Worm (Caenorhabditis elegans) whole organism, late embryonic: ENCODE results near the gene ZK666.11.

Experiments
- F13H6.1 ChIP-seq: sonication (generic microtip); optimal IDR thresholded peaks from 2 replicates; lab custom pipeline; 2016; ENCODE audit warnings: missing genetic modification characterization, missing compliant biosample characterization
- K02D7.2 ChIP-seq: sonication (generic microtip); optimal IDR thresholded peaks from 2 replicates; lab custom pipeline; 2017; ENCODE audit warnings: mild to moderate bottlenecking, missing genetic modification characterization, missing compliant biosample characterization
- K09A11.1 ChIP-seq: sonication (generic microtip); optimal IDR thresholded peaks from 2 replicates; lab custom pipeline; 2017; ENCODE audit warnings: antibody characterized with exemption, mild to moderate bottlenecking, missing genetic modification characterization, missing compliant biosample characterization; ENCODE audit not compliant: insufficient read depth
- T23F11.4 ChIP-seq: fragments of 200-800 bp; sonication (Bioruptor generic); optimal IDR thresholded peaks from 2 replicates; lab custom pipeline; 2018; ENCODE audit warnings: mild to moderate bottlenecking, missing genetic modification characterization, missing compliant biosample characterization
- ceh-19 ChIP-seq: fragments of 200-800 bp; sonication (Bioruptor generic); optimal IDR thresholded peaks from 2 replicates; lab custom pipeline; 2018; ENCODE audit warnings: mild to moderate bottlenecking, missing genetic modification characterization, missing compliant biosample characterization
- ceh-2 ChIP-seq: sonication (generic microtip); optimal IDR thresholded peaks from 2 replicates; lab custom pipeline; 2016; ENCODE audit warnings: missing genotype, missing genetic modification characterization, missing compliant biosample characterization
- ceh-22 ChIP-seq: sonication (generic microtip); optimal IDR thresholded peaks from 2 replicates; lab custom pipeline; 2017; ENCODE audit warnings: missing biosample characterization, missing genetic modification characterization
- ceh-24 ChIP-seq: sonication (generic microtip); optimal IDR thresholded peaks from 2 replicates; lab custom pipeline; 2016; ENCODE audit warnings: mild to moderate bottlenecking, missing genetic modification characterization, missing compliant biosample characterization
- ceh-30 ChIP-seq: fragments of 150-350 bp; optimal IDR thresholded peaks from 2 replicates; lab custom pipeline; 2014; ENCODE audit warnings: missing biosample characterization, missing genetic modification characterization
- ceh-34 ChIP-seq: sonication (generic microtip); optimal IDR thresholded peaks from 2 replicates; lab custom pipeline; 2016; ENCODE audit warnings: mild to moderate bottlenecking, missing genetic modification characterization, missing compliant biosample characterization
- ceh-48 ChIP-seq: sonication (generic microtip); optimal IDR thresholded peaks from 2 replicates; lab custom pipeline; 2016; ENCODE audit warnings: missing genetic modification characterization, inconsistent platforms, missing compliant biosample characterization
- dmd-4 ChIP-seq: sonication (generic microtip); optimal IDR thresholded peaks from 2 replicates; lab custom pipeline; 2016; ENCODE audit warnings: borderline replicate concordance, missing genetic modification characterization, missing compliant biosample characterization
- dve-1 ChIP-seq: sonication (generic microtip); optimal IDR thresholded peaks from 2 replicates; lab custom pipeline; 2017; ENCODE audit warnings: antibody characterized with exemption, mild to moderate bottlenecking, missing genetic modification characterization, missing compliant biosample characterization
- elt-2 ChIP-seq: sonication (generic microtip); optimal IDR thresholded peaks from 2 replicates; lab custom pipeline; 2016; ENCODE audit warnings: missing genetic modification reagents, missing genetic modification characterization, missing compliant biosample characterization
- ets-4 ChIP-seq: sonication (generic microtip); optimal IDR thresholded peaks from 2 replicates; lab custom pipeline; 2016; ENCODE audit warnings: missing genetic modification characterization, missing compliant biosample characterization
- fkh-10 ChIP-seq: fragments of 150-350 bp; optimal IDR thresholded peaks from 2 replicates; lab custom pipeline; 2014; ENCODE audit warnings: missing biosample characterization, missing genetic modification reagents, missing genetic modification characterization
- fkh-6 ChIP-seq: sonication (generic microtip); optimal IDR thresholded peaks from 2 replicates; lab custom pipeline; 2016; ENCODE audit warnings: missing genetic modification characterization, missing compliant biosample characterization
- gmeb-2 ChIP-seq: sonication (generic microtip); optimal IDR thresholded peaks from 2 replicates; lab custom pipeline; 2016; ENCODE audit warnings: missing genetic modification characterization, inconsistent platforms, missing compliant biosample characterization
- hlh-13 ChIP-seq: fragments of 200-800 bp; sonication (Bioruptor generic); optimal IDR thresholded peaks from 2 replicates; lab custom pipeline; 2018; ENCODE audit warnings: mild to moderate bottlenecking, missing genetic modification characterization, missing compliant biosample characterization
- hlh-30 ChIP-seq: sonication (generic microtip); optimal IDR thresholded peaks from 2 replicates; lab custom pipeline; 2017; ENCODE audit warnings: antibody characterized with exemption, missing genetic modification characterization, missing compliant biosample characterization; ENCODE audit not compliant: insufficient read depth
- lim-6 ChIP-seq: sonication (generic microtip); optimal IDR thresholded peaks from 2 replicates; lab custom pipeline; 2016; ENCODE audit warnings: missing genetic modification characterization, missing compliant biosample characterization
- lin-11 ChIP-seq: fragments of 200-800 bp; sonication (Bioruptor generic); optimal IDR thresholded peaks from 2 replicates; lab custom pipeline; 2018; ENCODE audit warnings: mild to moderate bottlenecking, missing genetic modification characterization, missing compliant biosample characterization
- madf-2 ChIP-seq: sonication (generic microtip); optimal IDR thresholded peaks from 2 replicates; lab custom pipeline; 2017; ENCODE audit warnings: missing genetic modification characterization, missing compliant biosample characterization
- nhr-11 ChIP-seq: fragments of 150-350 bp; optimal IDR thresholded peaks from 2 replicates; lab custom pipeline; 2014; ENCODE audit warnings: missing biosample characterization, missing genetic modification characterization
- nhr-232 ChIP-seq: sonication (generic microtip); optimal IDR thresholded peaks from 2 replicates; lab custom pipeline; 2016; ENCODE audit warnings: missing genetic modification characterization, missing compliant biosample characterization
- odd-2 ChIP-seq: sonication (generic microtip); optimal IDR thresholded peaks from 2 replicates; lab custom pipeline; 2017; ENCODE audit warnings: antibody characterized with exemption, mild to moderate bottlenecking, missing genetic modification characterization, missing compliant biosample characterization
- pat-9 ChIP-seq: fragments of 200-800 bp; sonication (Bioruptor generic); optimal IDR thresholded peaks from 2 replicates; lab custom pipeline; 2018; ENCODE audit warnings: mild to moderate bottlenecking, missing genetic modification characterization, moderate library complexity, missing compliant biosample characterization
- pha-2 ChIP-seq: sonication (generic microtip); optimal IDR thresholded peaks from 2 replicates; lab custom pipeline; 2017; ENCODE audit warnings: mild to moderate bottlenecking, missing genetic modification characterization, missing compliant biosample characterization
- pha-4 ChIP-seq: fragments of 150-350 bp; optimal IDR thresholded peaks from 2 replicates; lab custom pipeline; 2018; ENCODE audit warnings: missing biosample characterization, missing genetic modification reagents, missing genetic modification characterization
- pqm-1 ChIP-seq: sonication (generic microtip); optimal IDR thresholded peaks from 2 replicates; lab custom pipeline; 2016; ENCODE audit warnings: missing genetic modification characterization, missing compliant biosample characterization
- pros-1 ChIP-seq: fragments of 150-350 bp; optimal IDR thresholded peaks from 2 replicates; lab custom pipeline; 2014; ENCODE audit warnings: missing biosample characterization, missing genetic modification reagents, missing genetic modification characterization
- ref-2 ChIP-seq: sonication (generic microtip); optimal IDR thresholded peaks from 2 replicates; lab custom pipeline; 2016; ENCODE audit warnings: missing genetic modification characterization, missing compliant biosample characterization
- rnt-1 ChIP-seq: sonication (generic microtip); optimal IDR thresholded peaks from 2 replicates; lab custom pipeline; 2016; ENCODE audit warnings: missing genetic modification characterization, missing compliant biosample characterization
- sdc-2 ChIP-seq: sonication (generic microtip); optimal IDR thresholded peaks from 2 replicates; lab custom pipeline; 2016; ENCODE audit warnings: missing genotype, missing genetic modification characterization, missing compliant biosample characterization
- tbx-2 ChIP-seq: sonication (generic microtip); optimal IDR thresholded peaks from 2 replicates; lab custom pipeline; 2016; ENCODE audit warnings: missing genetic modification characterization, missing compliant biosample characterization
- ttx-3 ChIP-seq: sonication (generic microtip); optimal IDR thresholded peaks from 2 replicates; lab custom pipeline; 2016; ENCODE audit warnings: missing genetic modification reagents, missing genetic modification characterization, missing compliant biosample characterization
- unc-42 ChIP-seq: sonication (generic microtip); optimal IDR thresholded peaks from 2 replicates; lab custom pipeline; 2016; ENCODE audit warnings: missing genotype, missing genetic modification characterization, missing compliant biosample characterization
- unc-86 ChIP-seq: sonication (generic microtip); optimal IDR thresholded peaks from 2 replicates; lab custom pipeline; 2016; ENCODE audit warnings: missing genetic modification characterization, missing compliant biosample characterization
- zip-5 ChIP-seq: sonication (generic microtip); optimal IDR thresholded peaks from 2 replicates; lab custom pipeline; 2016; ENCODE audit warnings: missing genetic modification characterization, missing compliant biosample characterization

ZK666.11 gene

ce11 chrII:10456979-10457378 is 25.3 kb upstream of the ZK666.11 start, which contains the start of gene ZK673.11:
Gene ZK673.11, plus strand, starts transcription at chrII:10457279.
- TF ChIP-seq lin-11 (tag; lab: Kevin White, UChicago), result no peak
- TF ChIP-seq F13H6.1 (tag; lab: Kevin White, UChicago), result no peak
- no peak for TF ChIP-seq fkh-6
- TF ChIP-seq ceh-24 (tag; lab: Kevin White, UChicago), result no peak
- TF ChIP-seq rnt-1 (tag; lab: Kevin White, UChicago), result no peak
- no peak for TF ChIP-seq pqm-1 (tag; lab: Kevin White, UChicago)
- TF ChIP-seq zip-5, result no peak
- TF ChIP-seq ttx-3 (tag; lab: Kevin White, UChicago), result no peak
- no peak for TF ChIP-seq ceh-2 (tag; lab: Kevin White, UChicago)
- TF ChIP-seq ceh-48 (tag; lab: Kevin White, UChicago), result no peak
- no peak for TF ChIP-seq pros-1 (tag; lab: Kevin White, UChicago)
- TF ChIP-seq ceh-22 (tag; lab: Kevin White, UChicago), result no peak
- TF ChIP-seq lim-6 (tag; lab: Kevin White, UChicago), result no peak
- TF ChIP-seq ets-4 (tag; lab: Kevin White, UChicago), result no peak

- TF ChIP-seq hlh-13, result no peak
- no peak for TF ChIP-seq K09A11.1
- TF ChIP-seq hlh-30 (tag; lab: Kevin White, UChicago), result no peak
- no peak for TF ChIP-seq ets-4 (tag; lab: Kevin White, UChicago)
- TF ChIP-seq T23F11.4 (GFP tag; lab: Kevin White, UChicago), result no peak
- TF ChIP-seq fkh-10 (GFP tag; lab: Kevin White, UChicago), result no peak
- no peak for TF ChIP-seq pha-4 (tag; lab: Kevin White, UChicago)
- TF ChIP-seq elt-2, result no peak
- no peak for TF ChIP-seq gmeb-2
- no peak for TF ChIP-seq dve-1 (tag; lab: Kevin White, UChicago)
- TF ChIP-seq ceh-2 (tag; lab: Kevin White, UChicago), result no peak
- no peak for TF ChIP-seq odd-2 (tag; lab: Kevin White, UChicago)
- TF ChIP-seq pros-1 (tag; lab: Kevin White, UChicago), result no peak
- no peak for TF ChIP-seq nhr-232 (tag; lab: Kevin White, UChicago)
- TF ChIP-seq ref-2 (tag; lab: Kevin White, UChicago), result no peak
- TF ChIP-seq unc-42 (tag; lab: Kevin White, UChicago), result no peak
- TF ChIP-seq ceh-30, result no peak
- TF ChIP-seq ceh-34 (tag; lab: Kevin White, UChicago), result no peak
- no peak for TF ChIP-seq unc-86 (tag; lab: Kevin White, UChicago)
- TF ChIP-seq ceh-19 (GFP tag; lab: Kevin White, UChicago), result no peak
Observed at ce11 chrII:10461207-10461606, 21.1 kb upstream of the ZK666.11 start, which contains the start of gene ZK673.5. Gene ZK673.5, plus strand, starts transcription at chrII:10461507.

DNA sequence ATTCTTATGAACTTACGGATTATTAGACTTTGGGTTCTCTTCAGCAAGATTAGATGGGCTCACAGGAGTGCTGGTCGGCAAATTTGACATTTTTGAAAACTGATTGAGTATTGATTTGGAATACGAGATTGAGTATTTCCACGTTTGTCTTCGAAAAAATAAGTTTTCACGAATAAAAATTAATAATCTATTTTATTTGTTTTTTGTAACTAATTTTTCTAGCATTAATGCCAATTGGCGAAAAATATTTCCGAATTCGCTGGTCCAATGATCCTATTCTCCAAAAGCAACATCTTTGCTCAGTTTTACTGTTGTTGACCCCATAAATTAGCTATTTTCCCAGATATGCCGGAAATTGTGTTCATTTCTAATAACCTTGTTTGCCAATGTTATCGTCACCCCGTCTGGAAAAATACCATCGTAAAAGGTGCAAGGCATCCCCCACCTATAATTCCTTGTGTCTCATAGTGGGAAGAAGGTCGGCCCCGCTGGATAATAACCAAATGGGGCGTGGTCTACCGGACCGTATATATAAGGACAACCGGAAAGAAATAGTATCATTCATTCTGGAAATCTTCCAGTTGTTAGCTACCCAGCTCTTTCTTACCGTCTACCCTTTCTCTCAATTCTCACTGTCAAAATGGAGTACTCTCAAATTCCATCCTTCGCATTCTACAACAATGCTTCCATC is 17.9 kb upstream of the ZK666.11 start, which contains the start of the genes ZK673.6 and sdz-37:
Gene ZK673.6 (minus strand): TSS at position 101 of the 691 bp plus-strand sequence.
Gene sdz-37 (plus strand): TSS at position 641 of the 691 bp plus-strand sequence.
- TF ChIP-seq ceh-19 (GFP tag; lab: Kevin White, UChicago) (no peak), unc-42 (tag; lab: Kevin White, UChicago) (no peak), ceh-48 (tag; lab: Kevin White, UChicago) (no peak), ceh-34 (tag; lab: Kevin White, UChicago) (no peak), dmd-4 (no peak), ceh-24 (tag; lab: Kevin White, UChicago) (no peak), hlh-30 (tag; lab: Kevin White, UChicago) (no peak), sdc-2 (tag; lab: Kevin White, UChicago) (no peak), madf-2 (tag; lab: Kevin White, UChicago) (no peak), K02D7.2 (no peak), pha-2 (tag; lab: Kevin White, UChicago) (no peak), tbx-2 (tag; lab: Kevin White, UChicago) (no peak), pat-9 (tag; lab: Kevin White, UChicago) (no peak), nhr-11 (tag; lab: Kevin White, UChicago) (no peak), K09A11.1 (no peak)
